Worm (Caenorhabditis elegans): ENCODE results near the gene nhr-6.

Gene nhr-6

DNA sequence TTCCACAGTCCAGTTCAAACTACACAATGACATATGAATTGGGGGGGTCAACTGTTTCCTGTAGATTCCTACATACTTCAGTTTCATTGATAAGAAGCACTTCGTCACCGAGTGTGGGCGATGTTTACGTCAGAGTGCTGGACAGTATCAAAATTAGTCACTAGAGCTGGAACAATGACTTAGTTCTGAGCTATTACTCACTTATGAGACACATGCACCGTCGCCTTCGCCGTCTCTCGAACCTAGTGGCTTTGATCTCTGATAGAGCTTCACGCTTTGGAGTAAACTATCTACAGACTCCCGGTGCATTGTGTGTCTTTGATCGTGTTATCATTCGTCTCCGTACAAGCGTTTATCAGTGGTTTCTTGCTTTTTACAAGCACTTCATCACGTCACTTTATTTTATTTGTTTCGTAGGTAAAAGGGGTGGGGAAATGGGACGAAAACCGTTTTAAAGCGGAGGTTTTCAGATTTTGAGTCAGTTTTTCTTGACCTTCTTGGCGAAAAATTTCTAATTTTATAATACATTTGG lies 1.9 kb upstream of the nhr-6 start:
- TF ChIP-seq elt-2 (tag; optimal IDR thresholded peaks at IDR 0.05) (peak; percentile 78), pqm-1 (tag; optimal IDR thresholded peaks at IDR 0.05) (peak; percentile 73), ztf-4 (tag; optimal IDR thresholded peaks at IDR 0.05) (no peak), nhr-43 (tag; optimal IDR thresholded peaks at IDR 0.05; ENCODE audit: poor library complexity, severe bottlenecking) (no peak)

DNA sequence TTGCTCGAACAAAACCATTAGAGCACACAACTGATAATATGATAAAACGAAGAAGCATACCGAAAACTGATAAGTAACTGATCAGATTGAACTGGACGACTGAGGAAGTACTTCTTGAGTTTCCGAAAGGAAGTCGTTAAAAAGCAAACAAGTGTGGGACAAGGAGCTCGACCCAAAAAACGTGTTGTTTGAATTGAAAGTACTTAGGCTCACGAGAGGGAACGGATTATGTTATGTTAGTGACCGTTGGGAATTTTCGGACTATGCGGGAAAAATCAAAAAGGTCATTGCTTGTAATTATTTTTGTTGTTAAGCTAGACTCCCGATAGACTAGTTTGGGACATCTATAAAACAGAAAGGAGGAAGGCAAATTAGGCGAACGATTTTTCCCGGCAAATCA lies 8.3 kb downstream of the nhr-6 start, which contains the start of gene C48D5.3:
TSS of gene C48D5.3 (minus strand) at position 101 of the 400 bp plus-strand sequence.
- TF ChIP-seq fos-1 (tag; optimal IDR thresholded peaks at IDR 0.05) (no peak), ceh-82 (tag; optimal IDR thresholded peaks at IDR 0.05) (no peak), ceh-16 (tag; optimal IDR thresholded peaks at IDR 0.05) (no peak), daf-12 (tag; optimal IDR thresholded peaks at IDR 0.05) (no peak), unc-62 (GFP tag; optimal IDR thresholded peaks at IDR 0.05) (no peak), ztf-4 (tag; optimal IDR thresholded peaks at IDR 0.05) (no peak), egl-5 (tag; optimal IDR thresholded peaks at IDR 0.05) (no peak), elt-1 (tag; optimal IDR thresholded peaks at IDR 0.05) (no peak), nfya-1 (tag; optimal IDR thresholded peaks at IDR 0.05; ENCODE audit: insufficient read depth) (no peak), elt-3 (tag; optimal IDR thresholded peaks at IDR 0.05) (no peak), jun-1 (tag; optimal IDR thresholded peaks at IDR 0.05) (no peak), zag-1 (tag; optimal IDR thresholded peaks at IDR 0.05) (no peak), nhr-76 (tag; optimal IDR thresholded peaks at IDR 0.05) (no peak), nhr-67 (tag; optimal IDR thresholded peaks at IDR 0.05) (no peak), nhr-43 (tag; optimal IDR thresholded peaks at IDR 0.05; ENCODE audit: poor library complexity, severe bottlenecking) (no peak)

- peak; percentile 16 for TF ChIP-seq hmg-11 (tag; optimal IDR thresholded peaks at IDR 0.05)
- TF ChIP-seq nhr-11 (tag; optimal IDR thresholded peaks at IDR 0.05): no peak
Measured at ce11 chrIII:3583341-3583740, 10.0 kb downstream of the nhr-6 start.

DNA sequence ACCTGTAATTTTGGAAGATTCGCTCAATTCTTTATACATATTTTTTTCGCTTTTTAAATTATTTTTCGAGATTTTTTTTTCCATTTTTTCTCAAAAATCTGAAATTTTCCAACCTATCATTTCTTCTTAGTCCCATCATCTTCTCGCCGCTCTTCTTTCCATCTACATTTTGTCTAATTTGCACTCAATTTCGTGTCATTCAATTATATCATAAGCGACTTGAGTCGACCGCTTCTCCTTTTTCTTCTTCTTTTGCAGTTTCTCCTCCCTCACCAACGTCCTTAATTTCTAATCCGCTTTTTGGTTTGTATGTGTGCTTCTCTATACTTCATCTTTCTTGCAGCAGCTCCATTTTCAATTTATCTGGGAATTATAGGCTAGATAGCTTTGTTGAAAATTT lies 14.8 kb downstream of the nhr-6 start:
- TF ChIP-seq snpc-4 (tag; optimal IDR thresholded peaks at IDR 0.05) (no peak), fkh-2 (tag; optimal IDR thresholded peaks at IDR 0.05) (no peak)

- TF ChIP-seq elt-1 (tag; optimal IDR thresholded peaks at IDR 0.05) (no peak), egl-5 (tag; optimal IDR thresholded peaks at IDR 0.05) (peak; percentile 70), mml-1 (tag; optimal IDR thresholded peaks at IDR 0.05) (no peak), unc-62 (GFP tag; optimal IDR thresholded peaks at IDR 0.05) (no peak)
Measured at ce11 chrIII:3590365-3590764, 17.0 kb downstream of the nhr-6 start, which contains the start of gene ptp-1. Gene ptp-1, plus strand, starts transcription at chrIII:3590722.

- no peak for TF ChIP-seq ztf-4 (tag; optimal IDR thresholded peaks at IDR 0.05)
- peak; percentile 75 for TF ChIP-seq nfya-1 (tag; optimal IDR thresholded peaks at IDR 0.05; ENCODE audit: insufficient read depth)
Measured at ce11 chrIII:3594681-3595080, 21.3 kb downstream of the nhr-6 start.

- no peak for TF ChIP-seq ceh-16 (tag; optimal IDR thresholded peaks at IDR 0.05)
- no peak for TF ChIP-seq pha-4 (tag; optimal IDR thresholded peaks at IDR 0.05)
- TF ChIP-seq lin-39 (tag; optimal IDR thresholded peaks at IDR 0.05): peak; percentile 41
- TF ChIP-seq ztf-4 (tag; optimal IDR thresholded peaks at IDR 0.05): no peak
- TF ChIP-seq nfya-1 (tag; optimal IDR thresholded peaks at IDR 0.05; ENCODE audit: insufficient read depth): peak; percentile 15
- TF ChIP-seq daf-12 (tag; optimal IDR thresholded peaks at IDR 0.05): no peak
Measured at ce11 chrIII:3601271-3601670, 27.9 kb downstream of the nhr-6 start.

ce11 chrIII:3605681-3606080 lies 32.3 kb downstream of the nhr-6 start:
- no peak for TF ChIP-seq nhr-25 (tag; optimal IDR thresholded peaks at IDR 0.05)
- no peak for TF ChIP-seq unc-62 (GFP tag; optimal IDR thresholded peaks at IDR 0.05)
- TF ChIP-seq nfya-1 (tag; optimal IDR thresholded peaks at IDR 0.05; ENCODE audit: insufficient read depth): no peak
- no peak for TF ChIP-seq unc-39 (tag; optimal IDR thresholded peaks at IDR 0.05)
- no peak for TF ChIP-seq ceh-28 (tag; optimal IDR thresholded peaks at IDR 0.05)
- peak; percentile 33 for TF ChIP-seq pha-4 (tag; optimal IDR thresholded peaks at IDR 0.05)
- no peak for TF ChIP-seq skn-1 (tag; optimal IDR thresholded peaks at IDR 0.05)
